Worm (Caenorhabditis elegans): ENCODE data around the gene spin-3.

DNA sequence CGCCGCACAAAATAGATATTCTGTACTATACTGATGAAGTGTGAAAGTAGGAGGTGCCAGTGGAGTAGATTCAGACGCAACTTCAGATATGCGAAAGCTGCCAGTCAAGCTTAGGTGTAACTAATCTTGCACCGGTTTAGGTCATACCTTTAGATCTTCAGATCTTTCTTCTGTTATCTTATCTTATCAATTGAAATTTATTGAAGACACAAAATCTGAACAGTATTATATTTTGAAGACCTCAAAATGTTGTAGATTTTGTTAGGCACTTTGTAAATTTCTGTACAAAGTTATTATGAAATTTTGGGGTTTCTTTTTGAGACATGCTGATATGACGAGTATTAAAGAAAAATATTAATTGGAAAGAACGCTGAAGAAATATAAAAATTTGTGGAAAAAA, 17.4 kb upstream of the spin-3 start:
- TF ChIP-seq nhr-12 (tag; optimal IDR thresholded peaks at IDR 0.05) (no peak), elt-3 (tag; optimal IDR thresholded peaks at IDR 0.05) (peak in 1 of 3 experiments; percentile 48)

Data from whole organism, L3 larva.